Worm (Caenorhabditis elegans) whole organism, L4 larva: Measurements from ENCODE around the gene Y70C5A.2.

ENCODE experiments used
- D1046.2 ChIP-seq: fragments of 200-800 bp; sonication (Bioruptor generic); IDR thresholded peaks from 2 replicates; pipeline ENCODE4 v1.3.6; 2022; ENCODE audit warnings: missing genetic modification characterization, missing compliant biosample characterization
- F37D6.2 ChIP-seq: sonication (generic microtip); optimal IDR thresholded peaks from 2 replicates; lab custom pipeline; 2016; ENCODE audit warnings: mild to moderate bottlenecking, missing genetic modification characterization, missing compliant biosample characterization
- F49E8.2 ChIP-seq: sonication (generic microtip); optimal IDR thresholded peaks from 2 replicates; lab custom pipeline; 2016; ENCODE audit warnings: missing compliant biosample characterization, mild to moderate bottlenecking, missing genetic modification characterization, borderline replicate concordance
- ZK337.2 ChIP-seq: fragments of 200-800 bp; sonication (Bioruptor generic); IDR thresholded peaks from 2 replicates; pipeline ENCODE4 v1.3.6; 2022; ENCODE audit warnings: missing genetic modification reagents, missing genetic modification characterization, missing compliant biosample characterization
- aha-1 ChIP-seq: fragments of 150-350 bp; peaks from one replicate; lab custom pipeline; 2014; ENCODE audit warnings: missing biosample characterization, missing genetic modification characterization
- aly-2 ChIP-seq: sonication (generic microtip); optimal IDR thresholded peaks from 2 replicates; lab custom pipeline; 2018; ENCODE audit warnings: missing biosample characterization, missing genetic modification characterization
- arid-1 ChIP-seq: fragments of 200-800 bp; sonication (Bioruptor generic); conservative IDR thresholded peaks from 2 replicates; pipeline ENCODE4 v1.3.6; 2022; ENCODE audit warnings: missing genetic modification reagents, missing genetic modification characterization, missing compliant biosample characterization
- ceh-20 ChIP-seq: fragments of 200-800 bp; sonication (Bioruptor generic); IDR thresholded peaks from 2 replicates; pipeline ENCODE4 v1.3.6; 2022; ENCODE audit warnings: missing genetic modification reagents, missing genetic modification characterization, missing compliant biosample characterization
- ceh-28 ChIP-seq: fragments of 150-350 bp; optimal IDR thresholded peaks from 2 replicates; lab custom pipeline; 2014; ENCODE audit warnings: missing biosample characterization, missing genetic modification reagents, missing genetic modification characterization
- ceh-32 ChIP-seq: sonication (generic microtip); optimal IDR thresholded peaks from 2 replicates; lab custom pipeline; 2016; ENCODE audit warnings: mild to moderate bottlenecking, missing genetic modification characterization, missing compliant biosample characterization; ENCODE audit not compliant: poor library complexity
- cey-2 ChIP-seq: sonication (generic microtip); optimal IDR thresholded peaks from 3 replicates; lab custom pipeline; 2017; ENCODE audit warnings: missing genetic modification characterization, mild to moderate bottlenecking, missing compliant biosample characterization, antibody characterized with exemption, borderline replicate concordance; ENCODE audit not compliant: insufficient read depth
- daf-12 ChIP-seq: fragments of 150-350 bp; optimal IDR thresholded peaks from 2 replicates; lab custom pipeline; 2014; ENCODE audit warnings: missing biosample characterization, missing genetic modification reagents, missing genetic modification characterization
- daf-16 ChIP-seq, 3 experiments: sonication (generic microtip); optimal IDR thresholded peaks; 2 replicates each; lab custom pipeline; 2016 to 2017; ENCODE audit warnings: missing genetic modification characterization in 3 of 3, missing genetic modification reagents in 3 of 3, mild to moderate bottlenecking in 2 of 3, missing compliant biosample characterization in 2 of 3, missing biosample characterization in 1 of 3, moderate library complexity in 1 of 3
- daf-19 ChIP-seq: fragments of 200-800 bp; sonication (Bioruptor generic); conservative IDR thresholded peaks from 2 replicates; pipeline ENCODE4 v1.3.6; 2022; ENCODE audit warnings: missing genetic modification characterization, missing compliant biosample characterization
- dmd-6 ChIP-seq: fragments of 200-800 bp; sonication (Bioruptor generic); IDR thresholded peaks from 2 replicates; pipeline ENCODE4 v1.3.6; 2022; ENCODE audit warnings: missing genetic modification reagents, missing genetic modification characterization, missing compliant biosample characterization
- dmd-8 ChIP-seq: fragments of 200-800 bp; sonication (Bioruptor generic); IDR thresholded peaks from 2 replicates; pipeline ENCODE4 v1.3.6; 2022; ENCODE audit warnings: missing genetic modification characterization, missing compliant biosample characterization
- dmd-9 ChIP-seq: fragments of 200-800 bp; sonication (Bioruptor generic); IDR thresholded peaks from 2 replicates; pipeline ENCODE4 v1.3.6; 2022; ENCODE audit warnings: missing genetic modification reagents, missing genetic modification characterization, missing compliant biosample characterization
- dve-1 ChIP-seq: sonication (generic microtip); optimal IDR thresholded peaks from 2 replicates; lab custom pipeline; 2017; ENCODE audit warnings: antibody characterized with exemption, mild to moderate bottlenecking, missing genetic modification characterization, missing compliant biosample characterization; ENCODE audit not compliant: insufficient read depth
- jun-1 ChIP-seq: fragments of 150-350 bp; optimal IDR thresholded peaks from 2 replicates; lab custom pipeline; 2014; ENCODE audit warnings: missing biosample characterization, missing genetic modification reagents, missing genetic modification characterization
- lin-1 ChIP-seq: fragments of 200-800 bp; sonication (Bioruptor generic); IDR thresholded peaks from 2 replicates; pipeline ENCODE4 v1.3.6; 2022; ENCODE audit warnings: missing genetic modification reagents, missing genetic modification characterization, missing compliant biosample characterization
- lin-15B ChIP-seq: fragments of 150-350 bp; sonication (generic microtip); optimal IDR thresholded peaks from 3 replicates; lab custom pipeline; 2014; ENCODE audit warnings: missing biosample characterization, missing genetic modification characterization
- lin-38 ChIP-seq: fragments of 200-800 bp; sonication (Bioruptor generic); IDR thresholded peaks from 2 replicates; pipeline ENCODE4 v1.3.6; 2022; ENCODE audit warnings: missing genetic modification reagents, missing genetic modification characterization, missing compliant biosample characterization
- lsy-2 ChIP-seq, 2 experiments: fragments of 150-350 bp in 1 of 2; sonication (generic microtip) in 1 of 2; optimal IDR thresholded peaks; 2 replicates each; lab custom pipeline; 2014 to 2017; ENCODE audit warnings: missing biosample characterization in 2 of 2, missing genetic modification characterization in 2 of 2
- madf-9 ChIP-seq: fragments of 200-800 bp; sonication (Bioruptor generic); conservative IDR thresholded peaks from 2 replicates; pipeline ENCODE4 v1.3.6; 2022; ENCODE audit warnings: missing genetic modification reagents, missing genetic modification characterization, missing compliant biosample characterization
- mdl-1 ChIP-seq, 2 experiments: fragments of 150-350 bp in 1 of 2; sonication (generic microtip) in 1 of 2; optimal IDR thresholded peaks; 2 replicates each; lab custom pipeline; 2014 to 2017; ENCODE audit warnings: missing biosample characterization in 2 of 2, missing genetic modification characterization in 2 of 2
- nhr-102 ChIP-seq: sonication (generic microtip); optimal IDR thresholded peaks from 2 replicates; lab custom pipeline; 2016; ENCODE audit warnings: mild to moderate bottlenecking, missing genetic modification characterization, moderate library complexity, missing compliant biosample characterization
- nhr-111 ChIP-seq: fragments of 200-800 bp; sonication (Bioruptor generic); optimal IDR thresholded peaks from 2 replicates; lab custom pipeline; 2018; ENCODE audit warnings: mild to moderate bottlenecking, missing genetic modification characterization, missing compliant biosample characterization
- nhr-28 ChIP-seq: fragments of 150-350 bp; optimal IDR thresholded peaks from 2 replicates; lab custom pipeline; 2014; ENCODE audit warnings: missing biosample characterization, missing genetic modification characterization
- nhr-42 ChIP-seq: fragments of 200-800 bp; sonication (Bioruptor generic); IDR thresholded peaks from 2 replicates; pipeline ENCODE4 v1.3.6; 2022; ENCODE audit warnings: missing genetic modification characterization, missing compliant biosample characterization
- nhr-6 ChIP-seq: fragments of 150-350 bp; optimal IDR thresholded peaks from 2 replicates; lab custom pipeline; 2014; ENCODE audit warnings: missing biosample characterization, missing genetic modification characterization
- nhr-77 ChIP-seq: fragments of 150-350 bp; optimal IDR thresholded peaks from 2 replicates; lab custom pipeline; 2014; ENCODE audit warnings: missing biosample characterization, missing genetic modification characterization
- pha-4 ChIP-seq, 2 experiments: fragments of 150-350 bp in 1 of 2; fragments of 200-800 bp in 1 of 2; sonication (Bioruptor generic) in 1 of 2; IDR thresholded peaks in 1 of 2; optimal IDR thresholded peaks in 1 of 2; 2 replicates each; pipeline versions ENCODE4 v1.3.6 to Lab custom; 2014 to 2022; ENCODE audit warnings: missing genetic modification characterization in 2 of 2, missing genetic modification reagents in 2 of 2, missing biosample characterization in 1 of 2, missing compliant biosample characterization in 1 of 2
- pqm-1 ChIP-seq: sonication (generic microtip); optimal IDR thresholded peaks from 2 replicates; lab custom pipeline; 2017; ENCODE audit warnings: missing biosample characterization, missing genetic modification characterization
- saeg-2 ChIP-seq: fragments of 200-800 bp; sonication (Bioruptor generic); IDR thresholded peaks from 2 replicates; pipeline ENCODE4 v1.3.6; 2022; ENCODE audit warnings: missing genetic modification reagents, missing genetic modification characterization, missing compliant biosample characterization
- spr-3 ChIP-seq: fragments of 200-800 bp; sonication (Bioruptor generic); optimal IDR thresholded peaks from 2 replicates; lab custom pipeline; 2018; ENCODE audit warnings: mild to moderate bottlenecking, missing genetic modification characterization, missing compliant biosample characterization
- tag-97 ChIP-seq: fragments of 200-800 bp; sonication (Bioruptor generic); IDR thresholded peaks from 2 replicates; pipeline ENCODE4 v1.3.6; 2022; ENCODE audit warnings: missing genetic modification characterization, missing compliant biosample characterization
- tra-1 ChIP-seq: fragments of 200-800 bp; sonication (Bioruptor generic); IDR thresholded peaks from 2 replicates; pipeline ENCODE4 v1.3.6; 2022; ENCODE audit warnings: missing genetic modification reagents, missing genetic modification characterization, missing compliant biosample characterization
- unc-62 ChIP-seq, 3 experiments: fragments of 150-350 bp in 1 of 3; sonication (generic microtip); optimal IDR thresholded peaks in 2 of 3; peaks in 1 of 3; 1 replicate in 1 of 3; 2 replicates in 2 of 3; lab custom pipeline; 2014 to 2017; ENCODE audit warnings: missing biosample characterization in 3 of 3, missing genetic modification characterization in 3 of 3, missing genetic modification reagents in 3 of 3, missing genotype in 1 of 3
- zfp-3 ChIP-seq: fragments of 200-800 bp; sonication (Bioruptor generic); conservative IDR thresholded peaks from 2 replicates; pipeline ENCODE4 v1.3.6; 2022; ENCODE audit warnings: missing genetic modification reagents, missing genetic modification characterization, missing compliant biosample characterization
- ztf-11 ChIP-seq: fragments of 150-350 bp; optimal IDR thresholded peaks from 2 replicates; lab custom pipeline; 2014; ENCODE audit warnings: missing biosample characterization, missing genetic modification characterization
- ztf-7 ChIP-seq: fragments of 150-350 bp; optimal IDR thresholded peaks from 2 replicates; lab custom pipeline; 2014; ENCODE audit warnings: missing biosample characterization, missing genetic modification characterization

The Y70C5A.2 gene

DNA sequence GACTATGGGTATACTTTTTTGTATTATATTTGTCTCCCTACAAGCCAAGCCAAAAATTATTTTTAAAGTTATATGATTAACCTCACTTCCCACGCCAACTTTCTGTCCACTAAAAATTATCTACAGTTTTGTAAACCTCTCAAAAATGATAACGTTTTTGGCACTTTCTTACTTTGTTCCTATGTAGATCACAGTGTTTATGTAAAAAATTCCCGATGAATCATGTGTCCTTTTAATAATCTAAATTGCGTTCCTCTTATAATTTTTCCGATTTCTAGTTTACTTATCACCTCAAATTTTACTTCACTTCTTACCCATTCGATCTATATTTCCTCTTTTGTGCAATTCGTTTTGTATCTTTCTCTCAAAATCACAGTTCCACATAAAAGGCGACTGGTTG is 18.7 kb downstream of the Y70C5A.2 start:
- TF ChIP-seq ceh-28 (tag; lab: Kevin White, UChicago): no peak
- 0 out of 2 replicates have a peak, but pooled peaks have one; percentile 12 for TF ChIP-seq dmd-6
- TF ChIP-seq jun-1 (tag; lab: Kevin White, UChicago): no peak
- no peak for TF ChIP-seq pha-4 (GFP tag; IDR thresholded peaks at IDR 0.05; lab: Robert Waterston, UW)
- no peak for TF ChIP-seq pha-4 (tag; optimal IDR thresholded peaks at IDR 0.05; lab: Kevin White, UChicago)
- TF ChIP-seq pqm-1: peak; percentile 11
- no peak for TF ChIP-seq lin-1
- TF ChIP-seq arid-1: no peak
- no peak for TF ChIP-seq F49E8.2 (tag; lab: Kevin White, UChicago)
- TF ChIP-seq D1046.2 (GFP tag; lab: Robert Waterston, UW): no peak
- no peak for TF ChIP-seq zfp-3
- TF ChIP-seq dve-1 (tag; lab: Kevin White, UChicago): peak; percentile 44
- TF ChIP-seq nhr-77 (tag; lab: Kevin White, UChicago): peak; percentile 22
- TF ChIP-seq ceh-20: no peak
- no peak for TF ChIP-seq daf-12 (tag; lab: Kevin White, UChicago)
- no peak for TF ChIP-seq nhr-42 (GFP tag; lab: Robert Waterston, UW)
- no peak for TF ChIP-seq lin-15B
- TF ChIP-seq spr-3 (GFP tag; lab: Kevin White, UChicago): no peak
- TF ChIP-seq nhr-102 (tag; lab: Kevin White, UChicago): no peak
- TF ChIP-seq ZK337.2 (GFP tag; lab: Robert Waterston, UW): no peak
- TF ChIP-seq daf-16 (GFP tag; optimal IDR thresholded peaks at IDR 0.05; lab: Kevin White, UChicago): no peak
- TF ChIP-seq daf-16 (tag; optimal IDR thresholded peaks at IDR 0.05; lab: Kevin White, UChicago): peak; percentile 50
- TF ChIP-seq ztf-7 (tag; lab: Kevin White, UChicago): no peak
- no peak for TF ChIP-seq nhr-111 (GFP tag; lab: Kevin White, UChicago)
- no peak for TF ChIP-seq nhr-6
- peak; percentile 46 for TF ChIP-seq nhr-28 (tag; lab: Kevin White, UChicago)
- no peak for TF ChIP-seq aha-1 (tag; lab: Kevin White, UChicago)
- no peak for TF ChIP-seq dmd-8 (GFP tag; lab: Robert Waterston, UW)
- no peak for TF ChIP-seq mdl-1 (tag; optimal IDR thresholded peaks at IDR 0.05; lab: Kevin White, UChicago)
- no peak for TF ChIP-seq dmd-9
- TF ChIP-seq aly-2 (tag; lab: Kevin White, UChicago): no peak
- TF ChIP-seq madf-9 (GFP tag; lab: Robert Waterston, UW): no peak
- TF ChIP-seq, all 104 proteins: peak for 6

DNA sequence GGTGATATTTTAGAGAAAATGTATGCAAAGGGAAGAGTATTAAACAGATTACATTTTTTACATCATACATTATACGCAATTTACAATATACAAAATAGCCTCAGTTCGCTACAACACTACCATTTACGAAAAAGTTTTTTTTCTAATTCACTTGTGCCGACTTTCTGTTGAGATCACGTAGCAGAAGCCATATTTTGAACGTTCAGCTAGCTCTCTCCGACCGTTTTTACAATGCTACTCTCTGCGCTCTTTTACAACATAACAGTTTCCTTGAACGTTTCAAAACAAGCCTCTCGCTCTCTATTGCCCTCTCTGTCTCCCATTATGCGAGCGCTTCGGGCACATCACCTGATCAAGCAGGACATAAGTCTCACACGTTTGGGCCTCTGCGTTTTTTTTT is 19.9 kb downstream of the Y70C5A.2 start, which contains the start of gene T03E6.8:
T03E6.8 (minus strand) TSS at position 101 of the 400 bp plus-strand sequence.
- no peak for TF ChIP-seq ztf-7 (tag; lab: Kevin White, UChicago)
- no peak for TF ChIP-seq saeg-2 (GFP tag; lab: Robert Waterston, UW)
- TF ChIP-seq tag-97 (GFP tag; lab: Robert Waterston, UW): no peak
- no peak for TF ChIP-seq ceh-28 (tag; lab: Kevin White, UChicago)

DNA sequence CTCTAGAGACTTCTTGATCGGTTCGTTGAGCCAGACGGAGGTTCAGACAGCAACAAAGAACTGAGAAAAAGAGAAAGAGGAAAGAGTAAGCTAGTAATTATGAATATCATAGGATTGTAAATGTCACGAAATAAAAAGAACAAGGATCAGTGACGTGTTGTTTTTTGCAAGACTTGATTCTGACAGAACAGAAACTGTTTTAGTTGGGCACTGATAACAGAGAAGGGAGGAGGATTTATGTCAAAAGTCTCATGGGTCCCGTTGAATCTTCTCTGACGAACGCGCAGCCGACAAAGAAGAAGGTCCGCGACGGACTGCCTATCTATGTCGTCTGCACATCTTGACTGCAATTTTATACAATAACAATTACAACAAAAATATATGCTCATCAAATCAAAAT is 22.4 kb downstream of the Y70C5A.2 start, which contains the start of gene T03E6.9:
T03E6.9 (minus strand) TSS at position 101 of the 400 bp plus-strand sequence.
- TF ChIP-seq unc-62 (GFP tag; optimal IDR thresholded peaks at IDR 0.05 in 1 of 2; lab: Kevin White, UChicago): peak in 1 of 2 experiments; percentile 6
- TF ChIP-seq unc-62 (tag; optimal IDR thresholded peaks at IDR 0.05; lab: Kevin White, UChicago): no peak
- TF ChIP-seq lin-38: no peak

DNA sequence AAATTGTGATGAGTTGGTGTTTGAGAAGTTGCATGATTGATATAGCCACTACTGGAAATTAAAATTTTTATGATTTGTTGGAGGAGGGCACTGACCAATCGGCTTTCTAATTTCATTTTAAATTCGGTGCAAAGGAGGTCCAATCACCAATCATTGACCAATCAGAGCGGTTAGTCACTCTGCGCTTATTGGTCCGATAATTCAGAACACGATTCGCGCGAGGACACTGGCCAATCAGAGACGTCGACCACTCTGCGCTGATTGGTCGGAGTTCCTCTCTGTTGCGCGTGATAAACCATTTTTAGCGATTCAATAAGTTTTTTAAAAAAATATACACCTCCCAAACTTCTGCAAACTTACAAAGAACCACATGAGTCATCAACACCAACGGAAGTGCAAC is 23.2 kb downstream of the Y70C5A.2 start:
- TF ChIP-seq nhr-42 (GFP tag; lab: Robert Waterston, UW): no peak
- no peak for TF ChIP-seq cey-2 (tag; lab: Kevin White, UChicago)
- TF ChIP-seq F49E8.2 (tag; lab: Kevin White, UChicago): no peak
- TF ChIP-seq ztf-11 (tag; lab: Kevin White, UChicago): no peak
- no peak for TF ChIP-seq daf-16 (GFP tag; optimal IDR thresholded peaks at IDR 0.05; lab: Kevin White, UChicago)
- no peak for TF ChIP-seq daf-16 (tag; optimal IDR thresholded peaks at IDR 0.05; lab: Kevin White, UChicago)
- no peak for TF ChIP-seq lsy-2 (tag; optimal IDR thresholded peaks at IDR 0.05; lab: Kevin White, UChicago)
- TF ChIP-seq tra-1 (GFP tag; lab: Robert Waterston, UW): no peak
- no peak for TF ChIP-seq F37D6.2 (tag; lab: Kevin White, UChicago)
- TF ChIP-seq aha-1 (tag; lab: Kevin White, UChicago): no peak
- no peak for TF ChIP-seq daf-19
- no peak for TF ChIP-seq ceh-32
- TF ChIP-seq, all 104 proteins: peak for 0
